Worm (Caenorhabditis elegans): Measurements from ENCODE around the gene F55G1.6.

F55G1.6 gene

DNA sequence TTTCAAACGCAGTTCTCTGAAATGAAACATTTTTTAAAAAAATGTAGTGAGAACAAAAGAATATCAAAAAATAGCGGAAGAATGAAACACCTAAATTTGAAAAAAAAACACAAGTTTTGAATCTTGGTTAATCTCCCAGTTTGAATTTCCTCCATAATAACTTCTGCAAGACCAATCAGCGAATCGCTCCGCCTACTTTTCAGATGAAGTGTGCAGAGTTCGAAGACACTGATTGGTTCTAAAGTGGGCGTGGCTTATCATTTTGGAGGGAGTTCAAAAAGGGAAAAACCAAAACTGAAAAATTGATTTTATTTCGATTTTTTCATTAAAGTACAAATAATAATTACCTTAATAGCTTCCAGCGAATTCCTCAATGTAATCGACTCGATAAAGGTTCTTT lies 37.5 kb downstream of the F55G1.6 start:
- TF ChIP-seq efl-1 (optimal IDR thresholded peaks at IDR 0.05) = peak in 1 of 2 experiments; percentile 10
- peak in 1 of 2 experiments; percentile 40 for TF ChIP-seq efl-1 (GFP tag; optimal IDR thresholded peaks at IDR 0.05 in 1 of 2)
- no peak for TF ChIP-seq grh-1 (GFP tag; IDR thresholded peaks at IDR 0.05)
- peak in 2 of 3 experiments; percentile 29 to 37 for TF ChIP-seq dpl-1 (GFP tag; optimal IDR thresholded peaks at IDR 0.05)
- peak in 1 of 2 experiments; percentile 7 for TF ChIP-seq lin-35 (GFP tag; optimal IDR thresholded peaks at IDR 0.05)

DNA sequence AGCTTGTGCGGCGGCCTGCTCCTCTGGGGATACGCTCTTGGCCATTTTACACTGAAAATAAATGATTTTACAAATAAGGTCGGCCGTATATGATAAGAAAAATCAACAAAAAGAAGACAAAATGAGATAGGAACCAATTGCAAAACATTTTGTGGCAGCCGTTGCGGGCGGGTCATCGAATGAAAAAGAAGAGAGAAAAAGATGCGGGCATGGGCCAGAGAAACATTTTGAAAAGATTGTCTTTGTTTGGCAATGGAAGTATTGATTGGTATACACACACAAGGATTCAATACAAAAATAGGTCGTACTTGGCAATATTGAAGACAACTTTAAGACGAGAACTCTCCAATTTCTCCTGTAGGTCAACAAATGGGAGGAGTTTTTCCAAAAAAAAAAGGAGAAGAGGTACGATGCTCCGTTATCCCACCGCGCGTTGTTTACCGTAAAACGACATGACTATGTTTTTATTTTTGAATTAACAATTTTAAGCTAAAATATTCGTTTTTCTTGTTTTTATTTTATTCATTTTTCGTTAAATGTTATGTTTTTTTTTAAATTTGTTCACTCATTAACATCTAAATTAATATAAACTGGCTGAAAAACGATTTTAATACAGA lies 39.4 kb downstream of the F55G1.6 start, which contains the start of the genes plc-4 and R05G6.4:
Gene plc-4, minus strand, starts transcription at position 51 of the 617 bp plus-strand sequence.
Gene R05G6.4, plus strand, starts transcription at position 617 of the 617 bp plus-strand sequence.
- TF ChIP-seq tbx-2 (tag; optimal IDR thresholded peaks at IDR 0.05) (peak; percentile 38), ceh-63 (GFP tag; optimal IDR thresholded peaks at IDR 0.05) (no peak), sox-4 (tag; optimal IDR thresholded peaks at IDR 0.05) (no peak), irx-1 (tag; optimal IDR thresholded peaks at IDR 0.05) (no peak), fos-1 (tag; optimal IDR thresholded peaks at IDR 0.05) (no peak), C04F5.9 (tag; optimal IDR thresholded peaks at IDR 0.05) (no peak), nhr-90 (tag; optimal IDR thresholded peaks at IDR 0.05; ENCODE audit: poor library complexity) (peak; percentile 52), elt-2 (tag; optimal IDR thresholded peaks at IDR 0.05) (no peak), nhr-85 (tag) (peak; percentile 68), zip-4 (GFP tag; optimal IDR thresholded peaks at IDR 0.05) (no peak), elt-3 (tag; optimal IDR thresholded peaks at IDR 0.05) (peak in 2 of 6 experiments; percentile 3 to 52), lin-13 (GFP tag; optimal IDR thresholded peaks at IDR 0.05) (no peak), ztf-4 (tag; optimal IDR thresholded peaks at IDR 0.05) (no peak), skn-1 (tag; optimal IDR thresholded peaks at IDR 0.05) (no peak), nhr-12 (tag; optimal IDR thresholded peaks at IDR 0.05) (no peak), alr-1 (tag; optimal IDR thresholded peaks at IDR 0.05; ENCODE audit: borderline replicate concordance) (no peak), nhr-77 (tag; optimal IDR thresholded peaks at IDR 0.05) (peak; percentile 16), pag-3 (tag; optimal IDR thresholded peaks at IDR 0.05; ENCODE audit: borderline replicate concordance, insufficient read depth) (no peak), nhr-19 (GFP tag; conservative IDR thresholded peaks at IDR 0.05) (peak; percentile 13; the same call in 1 of the 2 replicates), sptf-1 (tag; optimal IDR thresholded peaks at IDR 0.05) (no peak), C34B4.2 (tag; optimal IDR thresholded peaks at IDR 0.05) (no peak), egl-27 (tag; optimal IDR thresholded peaks at IDR 0.05) (no peak), F16B12.6 (tag; optimal IDR thresholded peaks at IDR 0.05) (peak; percentile 4), nhr-76 (tag; optimal IDR thresholded peaks at IDR 0.05) (no peak), mab-9 (GFP tag; IDR thresholded peaks at IDR 0.05) (no peak), fkh-4 (tag; optimal IDR thresholded peaks at IDR 0.05; ENCODE audit: borderline replicate concordance) (no peak), unc-130 (tag; optimal IDR thresholded peaks at IDR 0.05) (no peak), pqm-1 (tag; optimal IDR thresholded peaks at IDR 0.05) (no peak), ces-1 (GFP tag; optimal IDR thresholded peaks at IDR 0.05) (no peak), snu-23 (GFP tag; optimal IDR thresholded peaks at IDR 0.05) (peak; percentile 56), mef-2 (tag; optimal IDR thresholded peaks at IDR 0.05) (no peak), aly-2 (tag; optimal IDR thresholded peaks at IDR 0.05) (no peak), aha-1 (tag; optimal IDR thresholded peaks at IDR 0.05) (no peak), zag-1 (tag; optimal IDR thresholded peaks at IDR 0.05) (no peak), nhr-28 (tag; optimal IDR thresholded peaks at IDR 0.05) (no peak), snpc-4 (tag; optimal IDR thresholded peaks at IDR 0.05) (no peak), ceh-8 (GFP tag; optimal IDR thresholded peaks at IDR 0.05) (no peak), jun-1 (tag; optimal IDR thresholded peaks at IDR 0.05) (no peak), lir-3 (tag; optimal IDR thresholded peaks at IDR 0.05; ENCODE audit: poor library complexity) (no peak), lin-15B (tag; optimal IDR thresholded peaks at IDR 0.05) (no peak), nhr-71 (tag; optimal IDR thresholded peaks at IDR 0.05) (peak; percentile 70), vab-15 (tag; optimal IDR thresholded peaks at IDR 0.05) (no peak), lin-39 (tag; optimal IDR thresholded peaks at IDR 0.05) (no peak), ceh-88 (GFP tag; IDR thresholded peaks at IDR 0.05) (no peak), swsn-7 (tag; optimal IDR thresholded peaks at IDR 0.05) (peak; percentile 42), lin-14 (GFP tag; optimal IDR thresholded peaks at IDR 0.05) (peak; percentile 48)

Measured in whole organism, L1 larva.